Fruit fly (Drosophila melanogaster): ENCODE results near the gene sov.

sov gene

dm6 chrX:6741184-6741586, 14.9 kb upstream of the sov start (continued):
- no peak for TF ChIP-seq crp (GFP tag; optimal IDR thresholded peaks at IDR 0.05)
- TF ChIP-seq D19A (tag; optimal IDR thresholded peaks at IDR 0.05), result no peak
- no peak for TF ChIP-seq sqz (GFP tag; optimal IDR thresholded peaks at IDR 0.05)
- no peak for TF ChIP-seq run (tag; optimal IDR thresholded peaks at IDR 0.05)
- TF ChIP-seq grn (GFP tag; optimal IDR thresholded peaks at IDR 0.05), result no peak
- no peak for TF ChIP-seq D (optimal IDR thresholded peaks at IDR 0.05)
- no peak for TF ChIP-seq D (GFP tag; optimal IDR thresholded peaks at IDR 0.05)
- TF ChIP-seq Rfx (GFP tag; IDR thresholded peaks at IDR 0.05), result peak; percentile 74
- 0 out of 3 replicates have a peak, but pooled peaks have one; percentile 15 for TF ChIP-seq CG7357 (GFP tag; IDR thresholded peaks at IDR 0.05)
- peak; percentile 12; the same call in 1 of the 3 replicates for TF ChIP-seq Mrtf (GFP tag; IDR thresholded peaks at IDR 0.05)
- no peak for TF ChIP-seq Drgx (GFP tag; IDR thresholded peaks at IDR 0.05)
- TF ChIP-seq CG2202 (tag; optimal IDR thresholded peaks at IDR 0.05), result no peak
- TF ChIP-seq grau (tag; optimal IDR thresholded peaks at IDR 0.05), result peak; percentile 51
- peak; percentile 67; the same call in 2 of the 3 replicates for TF ChIP-seq CG7963 (GFP tag; IDR thresholded peaks at IDR 0.05; ENCODE audit: partially characterized antibody)
- peak; percentile 3 for TF ChIP-seq exex (tag; optimal IDR thresholded peaks at IDR 0.05)
- 0 out of 2 replicates have a peak, but pooled peaks have one; percentile 32 for TF ChIP-seq CG16779 (GFP tag; IDR thresholded peaks at IDR 0.05)
- no peak for TF ChIP-seq CG30431 (GFP tag; optimal IDR thresholded peaks at IDR 0.05)
- no peak for TF ChIP-seq CG1832 (GFP tag; optimal IDR thresholded peaks at IDR 0.05)
- no peak for TF ChIP-seq z (GFP tag; IDR thresholded peaks at IDR 0.05)
- no peak for TF ChIP-seq CG8359 (GFP tag; optimal IDR thresholded peaks at IDR 0.05; ENCODE audit: borderline replicate concordance)
- peak; percentile 36 for TF ChIP-seq pho (GFP tag; optimal IDR thresholded peaks at IDR 0.05)
- peak; percentile 55 for TF ChIP-seq Dip3 (GFP tag; optimal IDR thresholded peaks at IDR 0.05)
- peak; percentile 84 for TF ChIP-seq Lhr (GFP tag; optimal IDR thresholded peaks at IDR 0.05)
- peak; percentile 41 for TF ChIP-seq CG6689 (GFP tag; IDR thresholded peaks at IDR 0.05)
- TF ChIP-seq CG15601 (tag; optimal IDR thresholded peaks at IDR 0.05), result peak; percentile 48
- TF ChIP-seq ham (GFP tag; IDR thresholded peaks at IDR 0.05), result no peak
- peak; percentile 18 for TF ChIP-seq CG18764 (GFP tag; optimal IDR thresholded peaks at IDR 0.05)
- no peak for TF ChIP-seq peb (GFP tag; IDR thresholded peaks at IDR 0.05)
- TF ChIP-seq CG14965 (GFP tag; optimal IDR thresholded peaks at IDR 0.05; ENCODE audit: borderline replicate concordance), result no peak
- peak; percentile 50; the same call in 1 of the 2 replicates for TF ChIP-seq stc (GFP tag; IDR thresholded peaks at IDR 0.05)
- no peak for TF ChIP-seq odd (GFP tag; optimal IDR thresholded peaks at IDR 0.05)
- no peak for TF ChIP-seq Atf-2 (GFP tag; optimal IDR thresholded peaks at IDR 0.05)
- no peak for TF ChIP-seq CG6813 (GFP tag; optimal IDR thresholded peaks at IDR 0.05)
- TF ChIP-seq Oli (tag; optimal IDR thresholded peaks at IDR 0.05), result peak; percentile 35
- no peak for TF ChIP-seq Dfd (GFP tag; optimal IDR thresholded peaks at IDR 0.05)
- TF ChIP-seq CG14710 (tag; optimal IDR thresholded peaks at IDR 0.05), result peak; percentile 67
- peak; percentile 86 for TF ChIP-seq pita (GFP tag; optimal IDR thresholded peaks at IDR 0.05)
- TF ChIP-seq CG31365 (tag; optimal IDR thresholded peaks at IDR 0.05), result no peak
- peak; percentile 74; the same call in 1 of the 4 replicates for TF ChIP-seq chinmo (GFP tag; IDR thresholded peaks at IDR 0.05; ENCODE audit: partially characterized antibody)
- no peak; the same call in 1 of the 2 replicates for TF ChIP-seq sens-2 (GFP tag; IDR thresholded peaks at IDR 0.05)
- TF ChIP-seq CG32767 (GFP tag; IDR thresholded peaks at IDR 0.05), result no peak
- no peak for TF ChIP-seq schlank (tag; optimal IDR thresholded peaks at IDR 0.05)
- TF ChIP-seq aop (GFP tag; IDR thresholded peaks at IDR 0.05), result no peak
- TF ChIP-seq CG17912 (GFP tag; optimal IDR thresholded peaks at IDR 0.05), result peak; percentile 35
- no peak for TF ChIP-seq dan (GFP tag; IDR thresholded peaks at IDR 0.05)
- TF ChIP-seq CoRest (tag; optimal IDR thresholded peaks at IDR 0.05), result peak; percentile 61
- no peak for TF ChIP-seq CG11085 (GFP tag; IDR thresholded peaks at IDR 0.05)
- no peak for TF ChIP-seq CG3065 (GFP tag; optimal IDR thresholded peaks at IDR 0.05)
- TF ChIP-seq CG31441 (GFP tag; IDR thresholded peaks at IDR 0.05), result no peak
- peak; percentile 35; the same call in 1 of the 2 replicates for TF ChIP-seq sisA (GFP tag; IDR thresholded peaks at IDR 0.05)
- TF ChIP-seq D19B (GFP tag; optimal IDR thresholded peaks at IDR 0.05), result peak; percentile 8
